Fruit fly (Drosophila melanogaster): ENCODE data around the gene Phs.

- TF ChIP-seq CG8301 (tag; optimal IDR thresholded peaks at IDR 0.05) = no peak
- TF ChIP-seq CG14655 (GFP tag; optimal IDR thresholded peaks at IDR 0.05) = peak; percentile 22
- TF ChIP-seq CG17806 (tag; optimal IDR thresholded peaks at IDR 0.05) = peak; percentile 64
- no peak for TF ChIP-seq CG12605 (GFP tag; IDR thresholded peaks at IDR 0.05)
- TF ChIP-seq CG9948 (tag; optimal IDR thresholded peaks at IDR 0.05) = peak; percentile 32
- 0 out of 2 replicates have a peak, but pooled peaks have one; percentile 13 for TF ChIP-seq Ets98B (GFP tag; IDR thresholded peaks at IDR 0.05)
- no peak for TF ChIP-seq rn (GFP tag; IDR thresholded peaks at IDR 0.05)
These were observed 23.7 kb upstream of the Phs start for dm6 chr3L:15595980-15596379.

All from whole organism, pupa.